Worm (Caenorhabditis elegans) whole organism, young adult: ENCODE results near the gene ZC15.3.

Source experiments
- D2030.7 ChIP-seq: fragments of 200-800 bp; sonication (Bioruptor generic); IDR thresholded peaks from 2 replicates; pipeline ENCODE4 v1.3.6; 2022; ENCODE audit warnings: missing genetic modification reagents, missing genetic modification characterization, missing compliant biosample characterization
- F10E7.11 ChIP-seq: sonication (generic microtip); optimal IDR thresholded peaks from 2 replicates; lab custom pipeline; 2017; ENCODE audit warnings: mild to moderate bottlenecking, missing genetic modification characterization, moderate library complexity, missing compliant biosample characterization
- F33H1.4 ChIP-seq: fragments of 200-800 bp; sonication (Bioruptor generic); IDR thresholded peaks from 2 replicates; pipeline ENCODE4 v1.3.6; 2022; ENCODE audit warnings: missing genetic modification reagents, missing genetic modification characterization, missing compliant biosample characterization
- F39B2.1 ChIP-seq: fragments of 200-800 bp; sonication (Bioruptor generic); IDR thresholded peaks from 2 replicates; pipeline ENCODE4 v1.3.6; 2022; ENCODE audit warnings: missing genetic modification reagents, missing genetic modification characterization, missing compliant biosample characterization
- F49E8.2 ChIP-seq: sonication (generic microtip); optimal IDR thresholded peaks from 3 replicates; lab custom pipeline; 2017; ENCODE audit warnings: missing genetic modification characterization, mild to moderate bottlenecking, missing compliant biosample characterization, antibody characterized with exemption, moderate library complexity; ENCODE audit not compliant: insufficient read depth
- F52B5.7 ChIP-seq: sonication (generic microtip); optimal IDR thresholded peaks from 2 replicates; lab custom pipeline; 2016; ENCODE audit warnings: mild to moderate bottlenecking, missing genetic modification characterization, missing compliant biosample characterization
- F55B11.4 ChIP-seq: sonication (generic microtip); optimal IDR thresholded peaks from 2 replicates; lab custom pipeline; 2016; ENCODE audit warnings: missing compliant biosample characterization, missing genetic modification characterization, borderline replicate concordance; ENCODE audit not compliant: insufficient read depth
- F57C9.4 ChIP-seq: sonication (generic microtip); optimal IDR thresholded peaks from 2 replicates; lab custom pipeline; 2017; ENCODE audit warnings: mild to moderate bottlenecking, missing genetic modification characterization, missing compliant biosample characterization
- T07F8.4 ChIP-seq: sonication (generic microtip); optimal IDR thresholded peaks from 2 replicates; lab custom pipeline; 2016; ENCODE audit warnings: mild to moderate bottlenecking, missing genetic modification characterization, moderate library complexity, missing compliant biosample characterization
- T26A5.8 ChIP-seq: sonication (generic microtip); optimal IDR thresholded peaks from 2 replicates; lab custom pipeline; 2016; ENCODE audit warnings: missing genetic modification characterization, missing compliant biosample characterization
- Y67H2A.10 ChIP-seq: fragments of 200-800 bp; sonication (Bioruptor generic); conservative IDR thresholded peaks from 2 replicates; pipeline ENCODE4 v1.3.6; 2022; ENCODE audit warnings: missing genetic modification reagents, missing genetic modification characterization, missing compliant biosample characterization
- aptf-2 ChIP-seq: fragments of 200-800 bp; sonication (Bioruptor generic); conservative IDR thresholded peaks from 2 replicates; pipeline ENCODE4 v1.3.6; 2022; ENCODE audit warnings: missing genetic modification reagents, missing genetic modification characterization, missing compliant biosample characterization
- attf-6 ChIP-seq: fragments of 200-800 bp; sonication (Bioruptor generic); IDR thresholded peaks from 2 replicates; pipeline ENCODE4 v1.3.6; 2022; ENCODE audit warnings: missing genetic modification reagents, missing genetic modification characterization, missing compliant biosample characterization
- bed-2 ChIP-seq: fragments of 200-800 bp; sonication (Bioruptor generic); IDR thresholded peaks from 2 replicates; pipeline ENCODE4 v1.3.6; 2022; ENCODE audit warnings: missing genetic modification reagents, missing genetic modification characterization, missing compliant biosample characterization
- ceh-27 ChIP-seq: fragments of 200-800 bp; sonication (Bioruptor generic); optimal IDR thresholded peaks from 2 replicates; lab custom pipeline; 2018; ENCODE audit warnings: mild to moderate bottlenecking, missing genetic modification characterization, moderate library complexity, missing compliant biosample characterization
- ceh-58 ChIP-seq: fragments of 200-800 bp; sonication (Bioruptor generic); IDR thresholded peaks from 2 replicates; pipeline ENCODE4 v1.3.6; 2022; ENCODE audit warnings: missing genetic modification characterization, missing compliant biosample characterization
- ceh-79 ChIP-seq: sonication (generic microtip); optimal IDR thresholded peaks from 2 replicates; lab custom pipeline; 2017; ENCODE audit warnings: mild to moderate bottlenecking, missing genetic modification characterization, missing compliant biosample characterization
- ceh-91 ChIP-seq: fragments of 200-800 bp; sonication (Bioruptor generic); IDR thresholded peaks from 2 replicates; pipeline ENCODE4 v1.3.6; 2022; ENCODE audit warnings: missing genetic modification reagents, missing genetic modification characterization, missing compliant biosample characterization
- efl-1 ChIP-seq: fragments of 150-350 bp; optimal IDR thresholded peaks from 2 replicates; lab custom pipeline; 2014; ENCODE audit warnings: missing biosample characterization, missing genetic modification reagents, missing genetic modification characterization
- egl-44 ChIP-seq: fragments of 200-800 bp; sonication (Bioruptor generic); IDR thresholded peaks from 2 replicates; pipeline ENCODE4 v1.3.6; 2022; ENCODE audit warnings: missing genetic modification reagents, missing genetic modification characterization, missing compliant biosample characterization
- egrh-3 ChIP-seq: fragments of 200-800 bp; sonication (Bioruptor generic); IDR thresholded peaks from 2 replicates; pipeline ENCODE4 v1.3.6; 2022; ENCODE audit warnings: missing genetic modification reagents, missing genetic modification characterization, missing compliant biosample characterization
- ekl-4 ChIP-seq: fragments of 200-800 bp; sonication (Bioruptor generic); IDR thresholded peaks from 2 replicates; pipeline ENCODE4 v1.3.6; 2022; ENCODE audit warnings: missing genetic modification reagents, missing genetic modification characterization, missing compliant biosample characterization
- hlh-12 ChIP-seq: sonication (generic microtip); optimal IDR thresholded peaks from 2 replicates; lab custom pipeline; 2016; ENCODE audit warnings: missing genetic modification characterization, missing compliant biosample characterization
- hlh-26 ChIP-seq: fragments of 200-800 bp; sonication (Bioruptor generic); conservative IDR thresholded peaks from 2 replicates; pipeline ENCODE4 v1.3.6; 2022; ENCODE audit warnings: missing genetic modification reagents, missing genetic modification characterization, missing compliant biosample characterization
- hmg-20 ChIP-seq: fragments of 200-800 bp; sonication (Bioruptor generic); IDR thresholded peaks from 2 replicates; pipeline ENCODE4 v1.3.6; 2022; ENCODE audit warnings: missing genetic modification reagents, missing genetic modification characterization, missing compliant biosample characterization
- hrde-1 ChIP-seq: sonication (generic microtip); optimal IDR thresholded peaks from 2 replicates; lab custom pipeline; 2016; ENCODE audit warnings: missing genetic modification characterization, mild to moderate bottlenecking, missing compliant biosample characterization, moderate library complexity, missing genotype, missing genetic modification reagents, borderline replicate concordance
- let-526 ChIP-seq: fragments of 200-800 bp; sonication (Bioruptor generic); IDR thresholded peaks from 2 replicates; pipeline ENCODE4 v1.3.6; 2022; ENCODE audit warnings: missing genetic modification reagents, missing genetic modification characterization, missing compliant biosample characterization
- let-607 ChIP-seq, 2 experiments: fragments of 200-800 bp in 1 of 2; sonication (Bioruptor generic) in 1 of 2; sonication (generic microtip) in 1 of 2; optimal IDR thresholded peaks; 2 replicates each; lab custom pipeline; 2016 to 2018; ENCODE audit warnings: mild to moderate bottlenecking in 2 of 2, missing compliant biosample characterization in 2 of 2, missing genetic modification characterization in 2 of 2, moderate library complexity in 2 of 2, missing genotype in 1 of 2
- lin-26 ChIP-seq: fragments of 200-800 bp; sonication (Bioruptor generic); IDR thresholded peaks from 2 replicates; pipeline ENCODE4 v1.3.6; 2022; ENCODE audit warnings: missing genetic modification reagents, missing genetic modification characterization, missing compliant biosample characterization
- lir-1 ChIP-seq: fragments of 200-800 bp; sonication (Bioruptor generic); conservative IDR thresholded peaks from 2 replicates; pipeline ENCODE4 v1.3.6; 2022; ENCODE audit warnings: missing genetic modification reagents, missing genetic modification characterization, missing compliant biosample characterization
- lsl-1 ChIP-seq: fragments of 200-800 bp; sonication (Bioruptor generic); optimal IDR thresholded peaks from 2 replicates; lab custom pipeline; 2018; ENCODE audit warnings: mild to moderate bottlenecking, missing genetic modification characterization, moderate library complexity, missing compliant biosample characterization
- madf-10 ChIP-seq: sonication (generic microtip); optimal IDR thresholded peaks from 2 replicates; lab custom pipeline; 2016; ENCODE audit warnings: mild to moderate bottlenecking, missing genetic modification characterization, missing compliant biosample characterization
- madf-3 ChIP-seq: fragments of 200-800 bp; sonication (Bioruptor generic); IDR thresholded peaks from 2 replicates; pipeline ENCODE4 v1.3.6; 2022; ENCODE audit warnings: missing genetic modification reagents, missing genetic modification characterization, missing compliant biosample characterization
- mel-28 ChIP-seq: sonication (generic microtip); optimal IDR thresholded peaks from 2 replicates; lab custom pipeline; 2016; ENCODE audit warnings: borderline replicate concordance, mild to moderate bottlenecking, missing genetic modification characterization, missing compliant biosample characterization
- mes-4 ChIP-seq: sonication (generic microtip); optimal IDR thresholded peaks from 2 replicates; lab custom pipeline; 2016; ENCODE audit warnings: missing genotype, missing genetic modification characterization, missing compliant biosample characterization
- mxl-1 ChIP-seq: sonication (generic microtip); optimal IDR thresholded peaks from 2 replicates; lab custom pipeline; 2016; ENCODE audit warnings: missing genetic modification characterization, missing compliant biosample characterization
- nhr-27 ChIP-seq: fragments of 200-800 bp; sonication (Bioruptor generic); optimal IDR thresholded peaks from 2 replicates; lab custom pipeline; 2018; ENCODE audit warnings: mild to moderate bottlenecking, missing genetic modification characterization, moderate library complexity, missing compliant biosample characterization
- sdz-38 ChIP-seq: sonication (generic microtip); optimal IDR thresholded peaks from 2 replicates; lab custom pipeline; 2016; ENCODE audit warnings: missing genotype, missing genetic modification characterization, missing compliant biosample characterization
- snpc-4 ChIP-seq, 5 experiments: fragments of 150-350 bp in 1 of 5; sonication (generic microtip) in 4 of 5; optimal IDR thresholded peaks; 2 replicates each; lab custom pipeline; 2014 to 2018; ENCODE audit warnings: missing genetic modification characterization in 5 of 5, missing biosample characterization in 3 of 5, antibody characterized with exemption in 2 of 5, mild to moderate bottlenecking in 2 of 5, missing compliant biosample characterization in 2 of 5, missing genotype in 2 of 5, moderate library complexity in 2 of 5, missing genetic modification reagents in 1 of 5
- somi-1 ChIP-seq: fragments of 200-800 bp; sonication (Bioruptor generic); optimal IDR thresholded peaks from 2 replicates; lab custom pipeline; 2018; ENCODE audit warnings: mild to moderate bottlenecking, missing genetic modification characterization, missing compliant biosample characterization
- sptf-2 ChIP-seq: fragments of 200-800 bp; sonication (Bioruptor generic); optimal IDR thresholded peaks from 2 replicates; lab custom pipeline; 2018; ENCODE audit warnings: mild to moderate bottlenecking, missing genetic modification characterization, missing compliant biosample characterization
- tbp1 ChIP-seq: fragments of 200-800 bp; sonication (Bioruptor generic); optimal IDR thresholded peaks from 2 replicates; lab custom pipeline; 2018; ENCODE audit warnings: mild to moderate bottlenecking, missing genetic modification characterization, missing compliant biosample characterization
- tbx-9 ChIP-seq: sonication (generic microtip); optimal IDR thresholded peaks from 2 replicates; lab custom pipeline; 2016; ENCODE audit warnings: borderline replicate concordance, missing genetic modification characterization, inconsistent platforms, missing compliant biosample characterization
- tlf-1 ChIP-seq: fragments of 200-800 bp; sonication (Bioruptor generic); optimal IDR thresholded peaks from 2 replicates; lab custom pipeline; 2018; ENCODE audit warnings: mild to moderate bottlenecking, missing genetic modification characterization, missing compliant biosample characterization
- xnd-1 ChIP-seq: sonication (generic microtip); optimal IDR thresholded peaks from 2 replicates; lab custom pipeline; 2016; ENCODE audit warnings: missing genotype, missing genetic modification reagents, missing genetic modification characterization, missing compliant biosample characterization
- zfh-2 ChIP-seq: fragments of 200-800 bp; sonication (Bioruptor generic); conservative IDR thresholded peaks from 2 replicates; pipeline ENCODE4 v1.3.6; 2022; ENCODE audit warnings: missing genetic modification reagents, missing genetic modification characterization, missing compliant biosample characterization
- zim-3 ChIP-seq: sonication (generic microtip); optimal IDR thresholded peaks from 2 replicates; lab custom pipeline; 2017; ENCODE audit warnings: mild to moderate bottlenecking, missing genetic modification characterization, moderate library complexity, missing compliant biosample characterization
- ztf-25 ChIP-seq: fragments of 200-800 bp; sonication (Bioruptor generic); IDR thresholded peaks from 2 replicates; pipeline ENCODE4 v1.3.6; 2022; ENCODE audit warnings: missing genetic modification reagents, missing genetic modification characterization, missing compliant biosample characterization
- ztf-26 ChIP-seq: sonication (generic microtip); optimal IDR thresholded peaks from 2 replicates; lab custom pipeline; 2017; ENCODE audit warnings: missing genetic modification characterization, missing compliant biosample characterization

ZC15.3 gene

DNA sequence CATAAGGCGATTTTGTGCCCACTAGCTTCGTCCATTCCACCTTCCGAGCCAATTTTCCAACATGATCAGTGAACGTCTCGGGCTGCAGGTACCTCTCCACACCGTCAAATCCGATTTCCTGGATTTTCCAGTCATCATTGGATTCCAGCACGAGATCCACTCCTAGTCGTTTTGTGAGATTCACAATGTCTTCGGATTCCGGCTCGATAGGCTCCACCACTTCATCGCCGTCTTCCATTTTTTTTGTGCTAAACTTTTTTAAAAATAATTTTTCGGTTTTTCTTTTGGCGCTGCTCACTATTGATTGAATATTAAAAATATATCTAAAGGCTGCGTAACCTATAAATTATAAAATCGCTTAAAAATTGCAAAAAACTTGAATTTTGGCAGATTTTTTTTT is 36.4 kb upstream of the ZC15.3 start, which contains the start of gene mdt-17 (continued):
- TF ChIP-seq hrde-1 (tag; lab: Kevin White, UChicago) (peak; percentile 21), tbx-9 (no peak), ztf-26 (no peak), somi-1 (GFP tag; lab: Kevin White, UChicago) (no peak), lin-26 (GFP tag; lab: Robert Waterston, UW) (peak; percentile 37; the same call in 1 of the 2 replicates), snpc-4 (GFP tag; optimal IDR thresholded peaks at IDR 0.05; lab: Kevin White, UChicago) (no peak), snpc-4 (tag; optimal IDR thresholded peaks at IDR 0.05; lab: Kevin White, UChicago) (no peak), attf-6 (GFP tag; lab: Robert Waterston, UW) (peak; percentile 62; the same call in 1 of the 2 replicates), sptf-2 (GFP tag; lab: Kevin White, UChicago) (no peak), ceh-91 (no peak), lir-1 (GFP tag; lab: Robert Waterston, UW) (no peak), nhr-27 (tag; lab: Kevin White, UChicago) (no peak), xnd-1 (tag; lab: Kevin White, UChicago) (no peak), sdz-38 (no peak), aptf-2 (no peak), Y67H2A.10 (GFP tag; lab: Robert Waterston, UW) (no peak), let-526 (GFP tag; lab: Robert Waterston, UW) (no peak), F39B2.1 (GFP tag; lab: Robert Waterston, UW) (no peak), ceh-27 (GFP tag; lab: Kevin White, UChicago) (no peak), let-607 (tag; optimal IDR thresholded peaks at IDR 0.05; lab: Kevin White, UChicago) (no peak), madf-10 (tag; lab: Kevin White, UChicago) (no peak), mes-4 (no peak), F52B5.7 (peak; percentile 67), D2030.7 (GFP tag; lab: Robert Waterston, UW) (no peak), egl-44 (no peak), ceh-79 (tag; lab: Kevin White, UChicago) (peak; percentile 15), zim-3 (tag; lab: Kevin White, UChicago) (no peak), efl-1 (GFP tag; lab: Kevin White, UChicago) (no peak), tbp1 (GFP tag; lab: Kevin White, UChicago) (no peak), ekl-4 (GFP tag; lab: Robert Waterston, UW) (peak; percentile 82; the same call in 1 of the 2 replicates), F10E7.11 (no peak), F33H1.4 (GFP tag; lab: Robert Waterston, UW) (no peak), F49E8.2 (tag; lab: Kevin White, UChicago) (no peak), lsl-1 (GFP tag; lab: Kevin White, UChicago) (no peak), T26A5.8 (tag; lab: Kevin White, UChicago) (no peak), tlf-1 (GFP tag; lab: Kevin White, UChicago) (peak; percentile 47), bed-2 (GFP tag; lab: Robert Waterston, UW) (no peak), ztf-25 (GFP tag; lab: Robert Waterston, UW) (0 out of 2 replicates have a peak, but pooled peaks have one; percentile 44), mxl-1 (no peak), madf-3 (peak; percentile 79), zfh-2 (GFP tag; lab: Robert Waterston, UW) (no peak), hlh-26 (GFP tag; lab: Robert Waterston, UW) (no peak), egrh-3 (GFP tag; lab: Robert Waterston, UW) (no peak), hmg-20 (GFP tag; lab: Robert Waterston, UW) (no peak), F57C9.4 (tag; lab: Kevin White, UChicago) (no peak), F55B11.4 (tag; lab: Kevin White, UChicago) (no peak), hlh-12 (tag; lab: Kevin White, UChicago) (no peak), T07F8.4 (no peak), mel-28 (tag; lab: Kevin White, UChicago) (no peak), ceh-58 (GFP tag; lab: Robert Waterston, UW) (no peak)
